Worm (Caenorhabditis elegans) whole organism, L1 larva: ENCODE results near the gene apc-2.

Experiments used
- ama-1 ChIP-seq: fragments of 150-350 bp; optimal IDR thresholded peaks from 2 replicates; lab custom pipeline; 2014
- elt-3 ChIP-seq, 6 experiments: fragments of 150-350 bp in 1 of 6; sonication (generic microtip); optimal IDR thresholded peaks; 2 replicates each; lab custom pipeline; 2017 to 2018; ENCODE audit warnings: missing biosample characterization in 6 of 6, missing genetic modification characterization in 6 of 6, inconsistent platforms in 1 of 6
- fos-1 ChIP-seq: fragments of 150-350 bp; optimal IDR thresholded peaks from 2 replicates; lab custom pipeline; 2014; ENCODE audit warnings: missing biosample characterization, missing genetic modification characterization
- hlh-4 ChIP-seq: sonication (generic microtip); optimal IDR thresholded peaks from 2 replicates; lab custom pipeline; 2016; ENCODE audit warnings: mild to moderate bottlenecking, missing genetic modification characterization, missing compliant biosample characterization
- irx-1 ChIP-seq: sonication (generic microtip); optimal IDR thresholded peaks from 2 replicates; lab custom pipeline; 2016; ENCODE audit warnings: missing genetic modification characterization, missing compliant biosample characterization
- mdl-1 ChIP-seq, 2 experiments: fragments of 150-350 bp; optimal IDR thresholded peaks; 2 replicates each; lab custom pipeline; 2014 to 2017; ENCODE audit warnings: missing biosample characterization in 2 of 2, missing genetic modification characterization in 2 of 2, inconsistent platforms in 1 of 2
- nhr-12 ChIP-seq: sonication (generic microtip); optimal IDR thresholded peaks from 2 replicates; lab custom pipeline; 2017; ENCODE audit warnings: missing biosample characterization, missing genetic modification characterization
- nhr-77 ChIP-seq: fragments of 150-350 bp; optimal IDR thresholded peaks from 2 replicates; lab custom pipeline; 2014; ENCODE audit warnings: missing biosample characterization, missing genetic modification characterization
- tlp-1 ChIP-seq: fragments of 150-350 bp; optimal IDR thresholded peaks from 2 replicates; lab custom pipeline; 2014; ENCODE audit warnings: missing biosample characterization, missing genetic modification characterization
- unc-62 ChIP-seq: fragments of 150-350 bp; optimal IDR thresholded peaks from 2 replicates; lab custom pipeline; 2014; ENCODE audit warnings: missing biosample characterization, missing genetic modification reagents, missing genetic modification characterization

- TF ChIP-seq nhr-12 (tag; lab: Kevin White, UChicago) (no peak), irx-1 (tag; lab: Kevin White, UChicago) (no peak), nhr-77 (tag; lab: Kevin White, UChicago) (no peak), mdl-1 (tag; optimal IDR thresholded peaks at IDR 0.05; lab: Kevin White, UChicago) (no peak), unc-62 (GFP tag; lab: Kevin White, UChicago) (no peak), elt-3 (tag; optimal IDR thresholded peaks at IDR 0.05; lab: Kevin White, UChicago) (no peak), fos-1 (tag; lab: Kevin White, UChicago) (no peak), hlh-4 (tag; lab: Kevin White, UChicago) (no peak), tlp-1 (no peak), ama-1 (lab: Kevin White, UChicago) (no peak)
Observed at ce11 chrIII:8067798-8068197, 12.6 kb upstream of the apc-2 start.
